Fruit fly (Drosophila melanogaster): ENCODE results near the gene Dyro.

The Dyro gene

dm6 chr3L:11295777-11296149 is at the start of gene Dyro:
TSS of gene Dyro (minus strand) at chr3L:11295919.
- TF ChIP-seq noc (tag; optimal IDR thresholded peaks at IDR 0.05): no peak

- TF ChIP-seq noc (tag; optimal IDR thresholded peaks at IDR 0.05): no peak
These were observed 49.0 kb upstream of the Dyro start for dm6 chr3L:11344485-11345270.

dm6 chr3L:11343633-11344210 is 48.0 kb upstream of the Dyro start:
- TF ChIP-seq noc (tag; optimal IDR thresholded peaks at IDR 0.05): no peak

- TF ChIP-seq noc (tag; optimal IDR thresholded peaks at IDR 0.05): no peak
These were observed 46.9 kb upstream of the Dyro start for dm6 chr3L:11342533-11343065.

- no peak for TF ChIP-seq noc (tag; optimal IDR thresholded peaks at IDR 0.05)
These were observed 46.2 kb upstream of the Dyro start for dm6 chr3L:11341920-11342319.

- TF ChIP-seq noc (tag; optimal IDR thresholded peaks at IDR 0.05): no peak
These were observed 43.6 kb upstream of the Dyro start for dm6 chr3L:11339276-11339675.

- TF ChIP-seq noc (tag; optimal IDR thresholded peaks at IDR 0.05): no peak
These were observed 42.0 kb upstream of the Dyro start for dm6 chr3L:11337674-11338073.

dm6 chr3L:11336094-11336756 is 40.5 kb upstream of the Dyro start:
- no peak for TF ChIP-seq noc (tag; optimal IDR thresholded peaks at IDR 0.05)

- TF ChIP-seq noc (tag; optimal IDR thresholded peaks at IDR 0.05): no peak
These were observed 38.3 kb upstream of the Dyro start for dm6 chr3L:11333986-11334385.

dm6 chr3L:11329014-11329469 is 33.3 kb upstream of the Dyro start:
- TF ChIP-seq noc (tag; optimal IDR thresholded peaks at IDR 0.05): peak; percentile 35

dm6 chr3L:11328015-11328680 is 32.4 kb upstream of the Dyro start:
- no peak for TF ChIP-seq noc (tag; optimal IDR thresholded peaks at IDR 0.05)

dm6 chr3L:11325671-11326306 is 30.1 kb upstream of the Dyro start:
- TF ChIP-seq noc (tag; optimal IDR thresholded peaks at IDR 0.05): peak; percentile 27

- no peak for TF ChIP-seq noc (tag; optimal IDR thresholded peaks at IDR 0.05)
These were observed 28.9 kb upstream of the Dyro start for dm6 chr3L:11324549-11325015.

dm6 chr3L:11323896-11324278 is 28.2 kb upstream of the Dyro start:
- no peak for TF ChIP-seq noc (tag; optimal IDR thresholded peaks at IDR 0.05)

- TF ChIP-seq noc (tag; optimal IDR thresholded peaks at IDR 0.05): no peak
These were observed 27.6 kb upstream of the Dyro start for dm6 chr3L:11323221-11323895.

All from whole organism, larva.